Worm (Caenorhabditis elegans) whole organism, L3 larva: Measurements from ENCODE around the gene F41E7.6.

Experiments
- R02D3.7 ChIP-seq: fragments of 150-350 bp; optimal IDR thresholded peaks from 2 replicates; lab custom pipeline; 2014; ENCODE audit warnings: missing biosample characterization, missing genetic modification characterization
- daf-12 ChIP-seq: fragments of 150-350 bp; optimal IDR thresholded peaks from 2 replicates; lab custom pipeline; 2014; ENCODE audit warnings: missing biosample characterization, missing genetic modification reagents, missing genetic modification characterization
- fkh-10 ChIP-seq: sonication (generic microtip); optimal IDR thresholded peaks from 2 replicates; lab custom pipeline; 2017; ENCODE audit warnings: missing biosample characterization, missing genetic modification reagents, missing genetic modification characterization
- fkh-2 ChIP-seq: fragments of 150-350 bp; optimal IDR thresholded peaks from 2 replicates; lab custom pipeline; 2014; ENCODE audit warnings: missing biosample characterization, missing genetic modification reagents, missing genetic modification characterization
- jun-1 ChIP-seq: fragments of 150-350 bp; optimal IDR thresholded peaks from 2 replicates; lab custom pipeline; 2014; ENCODE audit warnings: missing biosample characterization, missing genetic modification reagents, missing genetic modification characterization
- mml-1 ChIP-seq: fragments of 150-350 bp; sonication (generic microtip); optimal IDR thresholded peaks from 3 replicates; lab custom pipeline; 2014; ENCODE audit warnings: missing biosample characterization, missing genetic modification characterization
- snpc-4 ChIP-seq: fragments of 150-350 bp; optimal IDR thresholded peaks from 2 replicates; lab custom pipeline; 2014; ENCODE audit warnings: missing biosample characterization, missing genetic modification characterization
- ztf-11 ChIP-seq: fragments of 150-350 bp; optimal IDR thresholded peaks from 2 replicates; lab custom pipeline; 2014; ENCODE audit warnings: missing biosample characterization, missing genetic modification characterization

DNA sequence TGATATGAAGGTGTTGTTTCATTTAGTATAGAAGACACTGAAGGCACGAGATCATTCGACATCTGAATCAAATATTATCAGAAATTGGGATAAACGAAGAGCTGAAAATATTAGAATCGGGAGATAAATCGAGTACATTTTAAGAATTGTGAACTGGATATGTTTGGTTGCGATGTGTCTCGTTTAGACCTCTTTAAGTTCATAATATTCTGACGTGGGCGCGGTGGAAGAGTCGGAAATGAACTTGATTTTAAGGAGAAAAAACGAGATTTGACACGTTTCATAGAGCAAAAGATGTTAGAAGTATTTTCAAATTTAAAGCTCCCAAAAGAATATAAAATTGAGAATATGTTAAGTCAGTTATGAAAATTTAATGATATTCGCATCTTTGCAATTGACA lies 24.6 kb downstream of the F41E7.6 start, which contains the start of gene npr-6:
- no peak for TF ChIP-seq daf-12
- TF ChIP-seq R02D3.7 (tag; lab: Kevin White, UChicago), result no peak
- no peak for TF ChIP-seq fkh-10 (GFP tag; lab: Kevin White, UChicago)
- no peak for TF ChIP-seq fkh-2
- TF ChIP-seq mml-1 (tag; lab: Kevin White, UChicago), result no peak
- TF ChIP-seq snpc-4 (tag; lab: Kevin White, UChicago), result no peak
- TF ChIP-seq jun-1 (tag; lab: Kevin White, UChicago), result no peak
- TF ChIP-seq ztf-11 (tag; lab: Kevin White, UChicago), result no peak
